Worm (Caenorhabditis elegans) whole organism, L2 larva: ENCODE measurements around the gene C12D12.1.

Source experiments
- F13H6.1 ChIP-seq: sonication (generic microtip); optimal IDR thresholded peaks from 2 replicates; lab custom pipeline; 2016; ENCODE audit warnings: missing genetic modification characterization, missing compliant biosample characterization
- blmp-1 ChIP-seq: sonication (generic microtip); optimal IDR thresholded peaks from 2 replicates; lab custom pipeline; 2017; ENCODE audit warnings: missing genetic modification characterization, mild to moderate bottlenecking, missing compliant biosample characterization, antibody characterized with exemption, moderate library complexity; ENCODE audit not compliant: insufficient read depth
- skn-1 ChIP-seq: sonication (generic microtip); optimal IDR thresholded peaks from 2 replicates; lab custom pipeline; 2017; ENCODE audit warnings: missing biosample characterization, missing genetic modification characterization
- unc-39 ChIP-seq: fragments of 150-350 bp; optimal IDR thresholded peaks from 2 replicates; lab custom pipeline; 2014; ENCODE audit warnings: missing biosample characterization, missing genetic modification characterization

- TF ChIP-seq unc-39 (tag; lab: Kevin White, UChicago) (no peak), F13H6.1 (tag; lab: Kevin White, UChicago) (no peak), blmp-1 (no peak), skn-1 (tag; lab: Kevin White, UChicago) (no peak)
Measured at ce11 chrX:3547097-3547496, 48.0 kb downstream of the C12D12.1 start.
